Worm (Caenorhabditis elegans): ENCODE results near the gene srlf-12.

DNA sequence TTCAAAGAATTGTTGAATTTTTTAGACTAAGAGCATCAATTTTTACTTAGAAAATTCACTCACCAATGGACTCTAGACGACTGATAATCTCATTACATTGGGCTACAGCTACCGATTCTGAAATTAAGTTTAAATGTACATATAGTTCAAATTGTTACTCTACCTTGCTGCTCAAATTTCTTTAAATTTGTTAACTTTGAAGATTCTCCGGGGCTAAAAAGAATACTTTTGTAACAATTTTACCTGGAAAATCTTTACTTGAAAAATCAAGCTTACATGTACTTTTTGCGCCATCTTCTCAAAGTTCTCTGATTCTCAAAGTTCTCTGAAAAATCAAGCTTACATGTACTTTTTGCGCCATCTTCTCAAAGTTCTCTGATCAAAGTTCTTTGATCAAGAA, 12.4 kb downstream of the srlf-12 start, which contains the start of gene sdz-13:
- no peak for TF ChIP-seq dao-5 (tag; optimal IDR thresholded peaks at IDR 0.05)
- no peak for TF ChIP-seq W03F9.2 (tag; optimal IDR thresholded peaks at IDR 0.05)

All from whole organism, L4/young adult.